Worm (Caenorhabditis elegans): Measurements from ENCODE around the gene clec-157.

ce11 chrIII:4806345-4806744 is 37.9 kb downstream of the clec-157 start:
- TF ChIP-seq cog-1 (tag; optimal IDR thresholded peaks at IDR 0.05), result no peak
- TF ChIP-seq tab-1 (GFP tag; IDR thresholded peaks at IDR 0.05), result no peak
- TF ChIP-seq ztf-29 (GFP tag; IDR thresholded peaks at IDR 0.05), result no peak
- no peak for TF ChIP-seq med-1 (GFP tag; optimal IDR thresholded peaks at IDR 0.05; ENCODE audit: insufficient read depth)
- no peak for TF ChIP-seq flt-1 (GFP tag; IDR thresholded peaks at IDR 0.05)
- TF ChIP-seq klf-2 (GFP tag; conservative IDR thresholded peaks at IDR 0.05), result no peak
- no peak for TF ChIP-seq ztf-23 (GFP tag; IDR thresholded peaks at IDR 0.05)
- TF ChIP-seq T22C8.4 (GFP tag; IDR thresholded peaks at IDR 0.05), result no peak
